Worm (Caenorhabditis elegans): ENCODE results near the gene srh-248.

- TF ChIP-seq unc-42 (tag; optimal IDR thresholded peaks at IDR 0.05) (no peak), unc-55 (GFP tag; optimal IDR thresholded peaks at IDR 0.05) (no peak), K02D7.2 (tag; optimal IDR thresholded peaks at IDR 0.05) (no peak), fkh-10 (GFP tag; optimal IDR thresholded peaks at IDR 0.05) (no peak), ets-4 (tag; optimal IDR thresholded peaks at IDR 0.05) (no peak), elt-4 (tag; optimal IDR thresholded peaks at IDR 0.05) (no peak)
Observed at ce11 chrV:2976287-2976686, 21.0 kb upstream of the srh-248 start, which contains the start of gene srw-124.

Data from whole organism, late embryonic.